Fruit fly (Drosophila melanogaster): ENCODE data around the gene sordd1.
A peak's percentile ranks its signal among the peaks of the same experiment; 100 is the strongest.

sordd1 gene

dm6 chrX:15835393-15835792 lies 39.6 kb upstream of the sordd1 start, which contains the start of gene Chc (continued):
- no peak for TF ChIP-seq D (optimal IDR thresholded peaks at IDR 0.05)
- TF ChIP-seq D (GFP tag; optimal IDR thresholded peaks at IDR 0.05): no peak
- TF ChIP-seq nerfin-2 (GFP tag; IDR thresholded peaks at IDR 0.05; ENCODE audit: partially characterized antibody): peak; percentile 93
- no peak for TF ChIP-seq Doc2 (GFP tag; IDR thresholded peaks at IDR 0.05)
- no peak for TF ChIP-seq CG9609 (GFP tag; optimal IDR thresholded peaks at IDR 0.05)
- no peak for TF ChIP-seq CG17361 (GFP tag; IDR thresholded peaks at IDR 0.05)
- no peak for TF ChIP-seq gsb (GFP tag; IDR thresholded peaks at IDR 0.05)
- no peak for TF ChIP-seq Dip3 (GFP tag; optimal IDR thresholded peaks at IDR 0.05)
- TF ChIP-seq tap (tag; optimal IDR thresholded peaks at IDR 0.05): no peak
- peak; percentile 98 for TF ChIP-seq Bgb (GFP tag; IDR thresholded peaks at IDR 0.05; ENCODE audit: partially characterized antibody)
- TF ChIP-seq jigr1 (GFP tag; IDR thresholded peaks at IDR 0.05): no peak
- TF ChIP-seq ATbp (GFP tag; optimal IDR thresholded peaks at IDR 0.05): no peak
- TF ChIP-seq sqz (GFP tag; optimal IDR thresholded peaks at IDR 0.05): no peak
- TF ChIP-seq maf-S (GFP tag; optimal IDR thresholded peaks at IDR 0.05): no peak
- no peak for TF ChIP-seq Fer2 (tag; optimal IDR thresholded peaks at IDR 0.05)
- TF ChIP-seq Hr51 (GFP tag; optimal IDR thresholded peaks at IDR 0.05): no peak
- TF ChIP-seq vfl (GFP tag; optimal IDR thresholded peaks at IDR 0.05): no peak
- no peak for TF ChIP-seq CG31388 (GFP tag; optimal IDR thresholded peaks at IDR 0.05)
- TF ChIP-seq hkb (optimal IDR thresholded peaks at IDR 0.05): no peak
- TF ChIP-seq hkb (GFP tag; IDR thresholded peaks at IDR 0.05): no peak
- peak; percentile 9 for TF ChIP-seq grau (tag; optimal IDR thresholded peaks at IDR 0.05)
- no peak for TF ChIP-seq CG12769 (tag; optimal IDR thresholded peaks at IDR 0.05)
- no peak for TF ChIP-seq YL-1 (GFP tag; optimal IDR thresholded peaks at IDR 0.05)
- TF ChIP-seq CG9727 (GFP tag; optimal IDR thresholded peaks at IDR 0.05): no peak
- TF ChIP-seq sc (optimal IDR thresholded peaks at IDR 0.05): no peak
- no peak for TF ChIP-seq sc (GFP tag; optimal IDR thresholded peaks at IDR 0.05)
- TF ChIP-seq CG7786 (GFP tag; optimal IDR thresholded peaks at IDR 0.05): no peak
- TF ChIP-seq Sox100B (GFP tag; optimal IDR thresholded peaks at IDR 0.05): no peak
- TF ChIP-seq CG9437 (GFP tag; optimal IDR thresholded peaks at IDR 0.05): peak; percentile 16
- TF ChIP-seq inv (GFP tag; IDR thresholded peaks at IDR 0.05; ENCODE audit: partially characterized antibody): peak; percentile 98
- TF ChIP-seq CG5953 (GFP tag; IDR thresholded peaks at IDR 0.05): no peak
- TF ChIP-seq lab (GFP tag; optimal IDR thresholded peaks at IDR 0.05): no peak
- TF ChIP-seq NC2β (GFP tag; optimal IDR thresholded peaks at IDR 0.05): no peak
- no peak for TF ChIP-seq fd96Cb (tag; optimal IDR thresholded peaks at IDR 0.05)
- no peak for TF ChIP-seq CG4282 (GFP tag; optimal IDR thresholded peaks at IDR 0.05)
- no peak for TF ChIP-seq caup (GFP tag; optimal IDR thresholded peaks at IDR 0.05; ENCODE audit: severe bottlenecking)
- TF ChIP-seq vnd (GFP tag; IDR thresholded peaks at IDR 0.05; ENCODE audit: partially characterized antibody): peak; percentile 96
- TF ChIP-seq crp (GFP tag; optimal IDR thresholded peaks at IDR 0.05): no peak
- peak; percentile 98 for TF ChIP-seq chinmo (GFP tag; IDR thresholded peaks at IDR 0.05; ENCODE audit: partially characterized antibody)
- TF ChIP-seq CG8765 (GFP tag; IDR thresholded peaks at IDR 0.05): no peak
- TF ChIP-seq insv (GFP tag; optimal IDR thresholded peaks at IDR 0.05): peak; percentile 72 to 97
- TF ChIP-seq nerfin-1 (tag; optimal IDR thresholded peaks at IDR 0.05): no peak
- no peak for TF ChIP-seq run (tag; optimal IDR thresholded peaks at IDR 0.05)
- no peak for TF ChIP-seq ase (GFP tag; IDR thresholded peaks at IDR 0.05)
- TF ChIP-seq Oli (tag; optimal IDR thresholded peaks at IDR 0.05): no peak
- no peak for TF ChIP-seq Aef1 (GFP tag; IDR thresholded peaks at IDR 0.05)
- no peak for TF ChIP-seq ham (GFP tag; IDR thresholded peaks at IDR 0.05)
- TF ChIP-seq CG16815 (GFP tag; optimal IDR thresholded peaks at IDR 0.05): no peak
- TF ChIP-seq Ets65A (GFP tag): no peak
- no peak for TF ChIP-seq CG8388 (GFP tag; optimal IDR thresholded peaks at IDR 0.05)
- no peak for TF ChIP-seq grn (GFP tag; optimal IDR thresholded peaks at IDR 0.05)
- peak; percentile 68 for TF ChIP-seq CG30020 (tag; optimal IDR thresholded peaks at IDR 0.05)
